Worm (Caenorhabditis elegans): ENCODE data around the gene clec-3.
"Not testable (repeated sequence)": the region's sequence is repeated elsewhere in the genome, so short reads cannot be mapped to it uniquely, and the experiment has no call there.

clec-3 gene

ce11 chrII:3043358-3043757 lies 23.7 kb upstream of the clec-3 start, which contains the start of gene B0454.8:
Gene B0454.8 (minus strand): TSS chrII:3043458.
- TF ChIP-seq ceh-90 (tag; optimal IDR thresholded peaks at IDR 0.05): no peak
- no peak for TF ChIP-seq ceh-8 (GFP tag; optimal IDR thresholded peaks at IDR 0.05)
- TF ChIP-seq aha-1 (tag; optimal IDR thresholded peaks at IDR 0.05): no peak
- no peak for TF ChIP-seq elt-2 (tag; optimal IDR thresholded peaks at IDR 0.05)
- no peak for TF ChIP-seq nhr-47 (tag; optimal IDR thresholded peaks at IDR 0.05)
- no peak for TF ChIP-seq nhr-237 (tag; optimal IDR thresholded peaks at IDR 0.05)
- TF ChIP-seq lin-35 (GFP tag; optimal IDR thresholded peaks at IDR 0.05): no peak
- no peak for TF ChIP-seq xbp-1 (tag; optimal IDR thresholded peaks at IDR 0.05)

ce11 chrII:3038453-3038909 lies 18.8 kb upstream of the clec-3 start, which contains the start of the genes B0454.26 and B0454.5:
Gene B0454.26 (minus strand): TSS chrII:3038553.
Gene B0454.5 (plus strand): TSS chrII:3038859.
- TF ChIP-seq nhr-12 (tag; optimal IDR thresholded peaks at IDR 0.05): no peak
- no peak for TF ChIP-seq nhr-19 (GFP tag; conservative IDR thresholded peaks at IDR 0.05)
- no peak for TF ChIP-seq efl-1 (optimal IDR thresholded peaks at IDR 0.05)
- peak in 1 of 2 experiments; percentile 2 for TF ChIP-seq efl-1 (GFP tag; optimal IDR thresholded peaks at IDR 0.05 in 1 of 2)
- no peak for TF ChIP-seq nhr-20 (tag; optimal IDR thresholded peaks at IDR 0.05)
- TF ChIP-seq tlp-1 (tag; optimal IDR thresholded peaks at IDR 0.05): no peak
- TF ChIP-seq blmp-1 (tag; optimal IDR thresholded peaks at IDR 0.05): peak; percentile 58
- no peak for TF ChIP-seq ceh-82 (tag; optimal IDR thresholded peaks at IDR 0.05)
- no peak for TF ChIP-seq aly-2 (tag; optimal IDR thresholded peaks at IDR 0.05)

DNA sequence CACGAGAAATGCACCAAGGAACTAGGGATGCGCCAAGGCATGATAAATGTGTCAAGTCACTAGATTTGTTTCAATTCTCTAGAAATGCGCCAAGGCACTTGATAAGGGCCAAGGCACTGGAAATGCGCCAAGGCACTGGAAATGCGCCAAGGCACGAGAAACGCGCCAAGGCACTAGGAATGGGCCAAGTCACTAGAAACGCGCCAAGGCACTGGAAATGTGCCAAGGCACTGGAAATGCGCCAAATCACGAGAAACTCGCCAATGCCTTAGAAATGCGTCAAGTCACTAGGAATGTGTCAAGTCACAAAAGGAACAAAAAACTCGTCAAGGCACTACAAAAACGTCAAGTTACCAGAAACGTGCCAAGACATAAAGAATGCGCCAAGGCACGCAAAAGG lies 16.6 kb upstream of the clec-3 start:
- TF ChIP-seq efl-1 (optimal IDR thresholded peaks at IDR 0.05) (no peak), efl-1 (GFP tag; optimal IDR thresholded peaks at IDR 0.05 in 1 of 2) (peak in 1 of 2 experiments; percentile 92), C34B4.2 (tag; optimal IDR thresholded peaks at IDR 0.05) (no peak), nhr-85 (tag) (peak; percentile 43)

- TF ChIP-seq egl-13 (tag; optimal IDR thresholded peaks at IDR 0.05) (no peak), mep-1 (tag; optimal IDR thresholded peaks at IDR 0.05) (no peak)
Observed at ce11 chrII:3034914-3035313, 15.2 kb upstream of the clec-3 start.

- TF ChIP-seq elt-3 (tag; optimal IDR thresholded peaks at IDR 0.05); hpl-2 (GFP tag; optimal IDR thresholded peaks at IDR 0.05); lin-39 (tag; optimal IDR thresholded peaks at IDR 0.05): not testable (repeated sequence)
Observed at ce11 chrII:3032480-3032879, 12.8 kb upstream of the clec-3 start, which contains the start of gene B0454.6. Gene B0454.6 (plus strand): TSS chrII:3032780.

ce11 chrII:3030416-3030815 lies 10.7 kb upstream of the clec-3 start:
- no peak for TF ChIP-seq efl-3 (GFP tag; optimal IDR thresholded peaks at IDR 0.05)
- TF ChIP-seq blmp-1 (tag; optimal IDR thresholded peaks at IDR 0.05): peak; percentile 91
- TF ChIP-seq nhr-85 (tag): peak; percentile 57
- TF ChIP-seq lin-14 (GFP tag; optimal IDR thresholded peaks at IDR 0.05): peak; percentile 29
- TF ChIP-seq vab-15 (tag; optimal IDR thresholded peaks at IDR 0.05): no peak
- no peak for TF ChIP-seq aha-1 (tag; optimal IDR thresholded peaks at IDR 0.05)

DNA sequence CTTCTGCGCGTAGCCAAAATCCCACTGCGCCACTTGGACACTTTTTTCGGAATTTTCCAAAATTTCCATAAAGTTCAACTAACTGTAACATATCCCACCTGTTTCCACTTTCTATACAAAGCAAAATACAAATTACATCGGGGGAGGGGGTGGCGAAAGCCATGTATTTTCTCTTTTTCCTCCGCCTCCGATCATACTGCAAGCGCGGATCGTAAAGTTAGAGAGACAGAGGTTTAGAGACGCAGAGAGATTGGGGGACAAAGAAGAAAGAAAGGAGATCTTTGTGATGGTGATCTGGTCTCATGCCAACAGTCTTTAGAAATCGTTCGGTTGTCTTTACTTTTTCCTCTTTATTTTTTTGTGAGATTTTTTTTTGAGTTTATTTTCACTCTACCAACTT lies 8.6 kb upstream of the clec-3 start:
- no peak for TF ChIP-seq fos-1 (tag; optimal IDR thresholded peaks at IDR 0.05)
- no peak for TF ChIP-seq nhr-47 (tag; optimal IDR thresholded peaks at IDR 0.05)
- TF ChIP-seq isw-1 (GFP tag; IDR thresholded peaks at IDR 0.05): no peak
- TF ChIP-seq nhr-76 (tag; optimal IDR thresholded peaks at IDR 0.05): no peak
- no peak for TF ChIP-seq lir-3 (tag; optimal IDR thresholded peaks at IDR 0.05; ENCODE audit: poor library complexity)
- TF ChIP-seq sox-4 (tag; optimal IDR thresholded peaks at IDR 0.05): no peak
- no peak for TF ChIP-seq lin-15B (tag; optimal IDR thresholded peaks at IDR 0.05)
- no peak for TF ChIP-seq grh-1 (GFP tag; IDR thresholded peaks at IDR 0.05)
- TF ChIP-seq efl-3 (GFP tag; optimal IDR thresholded peaks at IDR 0.05): no peak
- no peak for TF ChIP-seq aly-2 (tag; optimal IDR thresholded peaks at IDR 0.05)
- no peak for TF ChIP-seq sup-37 (GFP tag; optimal IDR thresholded peaks at IDR 0.05)
- TF ChIP-seq snu-23 (GFP tag; optimal IDR thresholded peaks at IDR 0.05): peak; percentile 21
- no peak for TF ChIP-seq nhr-11 (tag; optimal IDR thresholded peaks at IDR 0.05)
- TF ChIP-seq F16B12.6 (tag; optimal IDR thresholded peaks at IDR 0.05): no peak
- no peak for TF ChIP-seq nhr-28 (tag; optimal IDR thresholded peaks at IDR 0.05)
- TF ChIP-seq ets-5 (GFP tag; IDR thresholded peaks at IDR 0.05): no peak
- TF ChIP-seq elt-3 (tag; optimal IDR thresholded peaks at IDR 0.05): peak in 1 of 6 experiments; percentile 31
- no peak for TF ChIP-seq snpc-4 (tag; optimal IDR thresholded peaks at IDR 0.05)
- no peak for TF ChIP-seq zag-1 (tag; optimal IDR thresholded peaks at IDR 0.05)
- TF ChIP-seq unc-86 (tag; optimal IDR thresholded peaks at IDR 0.05): no peak

Measured in whole organism, L1 larva.